Fruit fly (Drosophila melanogaster) whole organism, prepupa: ENCODE results near the gene Yp2.

Experiments
- Blimp-1 ChIP-seq: fragments of 200-800 bp; sonication (Bioruptor generic); optimal IDR thresholded peaks from 3 replicates; lab custom pipeline; 2017; ENCODE audit warnings: missing biosample characterization, missing genetic modification characterization, mild to moderate bottlenecking, moderate library complexity, missing genetic modification reagents
- CG10631 ChIP-seq: fragments of 200-800 bp; sonication (Bioruptor generic); optimal IDR thresholded peaks from 2 replicates; lab custom pipeline; 2016; ENCODE audit warnings: missing biosample characterization, missing genetic modification characterization
- CG10669 ChIP-seq: fragments of 200-800 bp; sonication (Bioruptor generic); optimal IDR thresholded peaks from 3 replicates; lab custom pipeline; 2018; ENCODE audit warnings: missing biosample characterization, mild to moderate bottlenecking, missing genetic modification characterization, moderate library complexity
- CG11294 ChIP-seq: fragments of 200-800 bp; sonication (Bioruptor generic); IDR thresholded peaks from 2 replicates; pipeline ENCODE4 v1.3.6; 2022; ENCODE audit warnings: missing biosample characterization, missing genetic modification characterization
- CG11762 ChIP-seq: fragments of 200-800 bp; sonication (Bioruptor generic); optimal IDR thresholded peaks from 3 replicates; lab custom pipeline; 2016; ENCODE audit warnings: missing biosample characterization, missing genetic modification characterization; ENCODE audit not compliant: insufficient read depth
- CG11902 ChIP-seq: fragments of 200-800 bp; sonication (Bioruptor generic); optimal IDR thresholded peaks from 3 replicates; lab custom pipeline; 2016; ENCODE audit warnings: missing biosample characterization, missing genetic modification characterization
- CG15336 ChIP-seq: fragments of 200-800 bp; sonication (Bioruptor generic); IDR thresholded peaks from 2 replicates; pipeline ENCODE4 v1.3.6; 2022; ENCODE audit warnings: missing biosample characterization, missing genetic modification characterization
- CG16779 ChIP-seq: fragments of 200-800 bp; sonication (Bioruptor generic); optimal IDR thresholded peaks from 3 replicates; lab custom pipeline; 2017; ENCODE audit warnings: missing biosample characterization, mild to moderate bottlenecking, missing genetic modification characterization
- CG3032 ChIP-seq: fragments of 200-800 bp; optimal IDR thresholded peaks from 2 replicates; lab custom pipeline; 2019; ENCODE audit warnings: missing biosample characterization, mild to moderate bottlenecking, missing genetic modification characterization, moderate library complexity
- CG31627 ChIP-seq: fragments of 200-800 bp; sonication (Bioruptor generic); optimal IDR thresholded peaks from 3 replicates; lab custom pipeline; 2016; ENCODE audit warnings: missing biosample characterization, missing genetic modification characterization
- CG34406 ChIP-seq: fragments of 200-800 bp; sonication (Bioruptor generic); optimal IDR thresholded peaks from 3 replicates; lab custom pipeline; 2016; ENCODE audit warnings: missing biosample characterization, missing genetic modification characterization
- CG3919 ChIP-seq: fragments of 200-800 bp; sonication (Bioruptor generic); optimal IDR thresholded peaks from 3 replicates; lab custom pipeline; 2016; ENCODE audit warnings: missing biosample characterization, missing genetic modification characterization
- CG4318 ChIP-seq: fragments of 200-800 bp; sonication (Bioruptor generic); optimal IDR thresholded peaks from 3 replicates; lab custom pipeline; 2017; ENCODE audit warnings: missing biosample characterization, mild to moderate bottlenecking, missing genetic modification characterization
- CG6276 ChIP-seq: fragments of 200-800 bp; sonication (Bioruptor generic); optimal IDR thresholded peaks from 2 replicates; lab custom pipeline; 2017; ENCODE audit warnings: missing biosample characterization, mild to moderate bottlenecking, missing genetic modification characterization
- CG6792 ChIP-seq: fragments of 200-800 bp; sonication (Bioruptor generic); optimal IDR thresholded peaks from 3 replicates; lab custom pipeline; 2016; ENCODE audit warnings: missing biosample characterization, missing genetic modification characterization
- CG6808 ChIP-seq: fragments of 200-800 bp; sonication (Bioruptor generic); optimal IDR thresholded peaks from 3 replicates; lab custom pipeline; 2017; ENCODE audit warnings: missing biosample characterization, missing genetic modification characterization, mild to moderate bottlenecking, moderate library complexity, missing genetic modification reagents
- CG8119 ChIP-seq: fragments of 200-800 bp; sonication (Bioruptor generic); IDR thresholded peaks from 3 replicates; pipeline ENCODE4 v1.3.6; 2022; ENCODE audit warnings: missing biosample characterization, missing genetic modification characterization
- CG8319 ChIP-seq: fragments of 200-800 bp; sonication (Bioruptor generic); optimal IDR thresholded peaks from 3 replicates; lab custom pipeline; 2016; ENCODE audit warnings: missing biosample characterization, missing genetic modification characterization
- CG9139 ChIP-seq: fragments of 200-800 bp; sonication (Bioruptor generic); optimal IDR thresholded peaks from 3 replicates; lab custom pipeline; 2017; ENCODE audit warnings: missing biosample characterization, mild to moderate bottlenecking, missing genetic modification characterization
- Eip75B ChIP-seq: fragments of 200-800 bp; sonication (Bioruptor generic); optimal IDR thresholded peaks from 3 replicates; lab custom pipeline; 2016; ENCODE audit warnings: missing biosample characterization, missing genetic modification characterization
- Eip78C ChIP-seq: fragments of 200-800 bp; sonication (Bioruptor generic); peaks from one replicate; lab custom pipeline; 2016; ENCODE audit warnings: missing biosample characterization, missing genetic modification characterization
- Eip93F ChIP-seq: fragments of 200-800 bp; sonication (Bioruptor generic); optimal IDR thresholded peaks from 2 replicates; lab custom pipeline; 2016; ENCODE audit warnings: missing biosample characterization, mild to moderate bottlenecking, missing genetic modification characterization
- Ets96B ChIP-seq: fragments of 200-800 bp; optimal IDR thresholded peaks from 2 replicates; lab custom pipeline; 2019; ENCODE audit warnings: missing biosample characterization, mild to moderate bottlenecking, missing genetic modification characterization, moderate library complexity
- Hr4 ChIP-seq: fragments of 200-800 bp; sonication (Bioruptor generic); optimal IDR thresholded peaks from 3 replicates; lab custom pipeline; 2016; ENCODE audit warnings: missing biosample characterization, missing genetic modification characterization
- Met ChIP-seq: fragments of 200-800 bp; sonication (Bioruptor generic); optimal IDR thresholded peaks from 3 replicates; lab custom pipeline; 2016; ENCODE audit warnings: missing biosample characterization, missing genetic modification characterization
- Smox ChIP-seq: fragments of 200-800 bp; sonication (Bioruptor generic); optimal IDR thresholded peaks from 3 replicates; lab custom pipeline; 2016; ENCODE audit warnings: missing biosample characterization, missing genetic modification characterization
- Sox14 ChIP-seq: fragments of 200-800 bp; sonication (Bioruptor generic); optimal IDR thresholded peaks from 3 replicates; lab custom pipeline; 2016; ENCODE audit warnings: missing biosample characterization, missing genetic modification characterization
- achi ChIP-seq: fragments of 200-800 bp; sonication (Bioruptor generic); optimal IDR thresholded peaks from 3 replicates; lab custom pipeline; 2016; ENCODE audit warnings: missing biosample characterization, missing genetic modification characterization
- acj6 ChIP-seq: fragments of 200-800 bp; sonication (Bioruptor generic); optimal IDR thresholded peaks from 3 replicates; lab custom pipeline; 2016; ENCODE audit warnings: missing biosample characterization, missing genetic modification characterization
- cyc ChIP-seq: fragments of 200-800 bp; sonication (Bioruptor generic); optimal IDR thresholded peaks from 3 replicates; lab custom pipeline; 2016; ENCODE audit warnings: missing biosample characterization, missing genetic modification characterization
- dac ChIP-seq: fragments of 200-800 bp; sonication (Bioruptor generic); optimal IDR thresholded peaks from 2 replicates; lab custom pipeline; 2017; ENCODE audit warnings: missing biosample characterization, mild to moderate bottlenecking, missing genetic modification characterization
- dsx ChIP-seq: fragments of 200-800 bp; optimal IDR thresholded peaks from 3 replicates; lab custom pipeline; 2019; ENCODE audit warnings: missing biosample characterization, mild to moderate bottlenecking, missing genetic modification characterization, moderate library complexity; ENCODE audit not compliant: poor library complexity, severe bottlenecking
- eg ChIP-seq: fragments of 200-800 bp; sonication (Bioruptor generic); IDR thresholded peaks from 3 replicates; pipeline ENCODE4 v1.3.6; 2022; ENCODE audit warnings: missing biosample characterization, missing genetic modification characterization
- esn ChIP-seq: fragments of 200-800 bp; sonication (Bioruptor generic); optimal IDR thresholded peaks from 2 replicates; lab custom pipeline; 2016; ENCODE audit warnings: missing biosample characterization, mild to moderate bottlenecking, missing genetic modification characterization, moderate library complexity
- fd59A ChIP-seq: fragments of 200-800 bp; sonication (Bioruptor generic); optimal IDR thresholded peaks from 2 replicates; lab custom pipeline; 2017; ENCODE audit warnings: missing biosample characterization, mild to moderate bottlenecking, missing genetic modification characterization, missing genetic modification reagents
- fd85E ChIP-seq: fragments of 200-800 bp; sonication (Bioruptor generic); optimal IDR thresholded peaks from 3 replicates; lab custom pipeline; 2016; ENCODE audit warnings: missing biosample characterization, missing genetic modification characterization
- fkh ChIP-seq: fragments of 200-800 bp; sonication (Bioruptor generic); optimal IDR thresholded peaks from 3 replicates; lab custom pipeline; 2017; ENCODE audit warnings: missing biosample characterization, mild to moderate bottlenecking, missing genetic modification characterization, moderate library complexity
- lz ChIP-seq: fragments of 200-800 bp; sonication (Bioruptor generic); optimal IDR thresholded peaks from 3 replicates; lab custom pipeline; 2016; ENCODE audit warnings: missing biosample characterization, missing genetic modification characterization
- pdm3 ChIP-seq: fragments of 200-800 bp; sonication (Bioruptor generic); optimal IDR thresholded peaks from 3 replicates; lab custom pipeline; 2016; ENCODE audit warnings: missing biosample characterization, missing genetic modification characterization
- salr ChIP-seq, 2 experiments: fragments of 200-800 bp; sonication (Bioruptor generic); optimal IDR thresholded peaks; 3 replicates each; lab custom pipeline; 2016 to 2018; ENCODE audit warnings: missing biosample characterization in 2 of 2, missing genetic modification characterization in 2 of 2, mild to moderate bottlenecking in 1 of 2
- spab ChIP-seq: fragments of 200-800 bp; sonication (Bioruptor generic); optimal IDR thresholded peaks from 2 replicates; lab custom pipeline; 2017; ENCODE audit warnings: missing biosample characterization, mild to moderate bottlenecking, missing genetic modification characterization, missing genetic modification reagents
- ss ChIP-seq, 2 experiments: fragments of 200-800 bp; sonication (Bioruptor generic); optimal IDR thresholded peaks; 2 replicates in 1 of 2; 3 replicates in 1 of 2; lab custom pipeline; 2017 to 2018; ENCODE audit warnings: mild to moderate bottlenecking in 2 of 2, missing biosample characterization in 2 of 2, missing genetic modification characterization in 2 of 2, moderate library complexity in 1 of 2
- svp ChIP-seq: fragments of 200-800 bp; sonication (Bioruptor generic); peaks from one replicate; lab custom pipeline; 2016; ENCODE audit warnings: missing biosample characterization, missing genetic modification characterization
- vri ChIP-seq: fragments of 200-800 bp; sonication (Bioruptor generic); optimal IDR thresholded peaks from 3 replicates; lab custom pipeline; 2016; ENCODE audit warnings: missing biosample characterization, mild to moderate bottlenecking, missing genetic modification characterization

Yp2 gene

dm6 chrX:10052549-10052948, at the start of gene Yp2:
Gene Yp2, minus strand, starts transcription at chrX:10052636.
- TF ChIP-seq acj6: no peak
- no peak for TF ChIP-seq CG6808 (GFP tag; lab: Kevin White, UChicago)
- TF ChIP-seq CG15336: no peak
- no peak for TF ChIP-seq vri
- no peak for TF ChIP-seq CG3032
- no peak for TF ChIP-seq achi
- no peak for TF ChIP-seq CG11762 (GFP tag; lab: Kevin White, UChicago)
- no peak for TF ChIP-seq dsx (GFP tag; lab: Kevin White, UChicago)
- no peak for TF ChIP-seq CG8319
- no peak for TF ChIP-seq salr (GFP tag; optimal IDR thresholded peaks at IDR 0.05; lab: Kevin White, UChicago)
- TF ChIP-seq CG4318: no peak
- TF ChIP-seq, all 60 proteins: peak for 0

DNA sequence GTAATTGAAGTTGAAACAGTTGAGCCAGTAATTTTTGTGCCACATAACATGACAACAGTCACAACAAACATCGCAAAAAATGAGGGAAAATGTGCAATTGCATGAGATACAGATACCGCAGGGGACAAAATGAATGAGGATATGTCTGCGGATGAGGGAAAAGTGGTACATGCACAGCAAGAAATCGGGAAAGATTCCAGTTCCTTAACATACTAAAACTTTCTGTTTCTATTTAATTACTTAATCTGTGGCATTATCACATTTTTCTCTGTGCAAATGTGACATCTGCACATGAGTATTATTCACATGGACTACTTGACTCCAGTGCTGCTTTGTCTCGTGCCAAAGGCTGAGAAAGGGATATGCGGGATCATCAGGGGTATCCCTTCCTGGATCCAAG, 40.4 kb upstream of the Yp2 start:
- TF ChIP-seq pdm3 (peak; percentile 14), svp (GFP tag; lab: Kevin White, UChicago) (peak; percentile 62), Eip78C (GFP tag; lab: Kevin White, UChicago) (peak; percentile 65), Smox (no peak), lz (GFP tag; lab: Kevin White, UChicago) (no peak)

- TF ChIP-seq Eip75B: no peak
- TF ChIP-seq CG6792 (GFP tag; lab: Kevin White, UChicago): no peak
- no peak for TF ChIP-seq CG8119 (GFP tag; lab: Robert Waterston, UW)
- peak; percentile 69 for TF ChIP-seq svp (GFP tag; lab: Kevin White, UChicago)
- no peak for TF ChIP-seq CG15336
- TF ChIP-seq Smox: no peak
- TF ChIP-seq Sox14 (GFP tag; lab: Kevin White, UChicago): no peak
- no peak for TF ChIP-seq CG3032
- TF ChIP-seq dac (GFP tag; lab: Kevin White, UChicago): no peak
- TF ChIP-seq fkh (GFP tag; lab: Kevin White, UChicago): no peak
- TF ChIP-seq CG10669 (GFP tag; lab: Kevin White, UChicago): no peak
- TF ChIP-seq cyc (GFP tag; lab: Kevin White, UChicago): no peak
- no peak for TF ChIP-seq CG11294 (GFP tag; lab: Robert Waterston, UW)
- no peak for TF ChIP-seq CG31627 (GFP tag; lab: Kevin White, UChicago)
- TF ChIP-seq fd59A (GFP tag; lab: Kevin White, UChicago): no peak
- TF ChIP-seq ss (GFP tag; optimal IDR thresholded peaks at IDR 0.05; lab: Kevin White, UChicago): no peak
- no peak for TF ChIP-seq CG16779
- TF ChIP-seq CG3919: no peak
- peak; percentile 25 for TF ChIP-seq Eip78C (GFP tag; lab: Kevin White, UChicago)
- no peak for TF ChIP-seq Ets96B (tag; lab: Kevin White, UChicago)
- TF ChIP-seq CG9139: no peak
- no peak for TF ChIP-seq CG10631
- TF ChIP-seq fd85E: no peak
- TF ChIP-seq esn (GFP tag; lab: Kevin White, UChicago): no peak
- TF ChIP-seq spab (GFP tag; lab: Kevin White, UChicago): no peak
- peak; percentile 3 for TF ChIP-seq CG6276
- no peak for TF ChIP-seq CG34406
- no peak for TF ChIP-seq Eip93F (GFP tag; lab: Kevin White, UChicago)
- TF ChIP-seq Hr4 (GFP tag; lab: Kevin White, UChicago): no peak
- TF ChIP-seq CG11902 (GFP tag; lab: Kevin White, UChicago): no peak
- TF ChIP-seq eg (GFP tag; lab: Robert Waterston, UW): 0 out of 3 replicates have a peak, but pooled peaks have one; percentile 22
- TF ChIP-seq Met (GFP tag; lab: Kevin White, UChicago): no peak
- no peak for TF ChIP-seq Blimp-1 (GFP tag; lab: Kevin White, UChicago)
Measured at dm6 chrX:10089188-10089587, 36.8 kb upstream of the Yp2 start.
